Worm (Caenorhabditis elegans): ENCODE measurements around the gene col-171.

col-171 gene

ce11 chrX:6350016-6350415 is 15.9 kb downstream of the col-171 start, which contains the start of gene C03B1.6:
Gene C03B1.6 (plus strand): TSS chrX:6350316.
- no peak for TF ChIP-seq nhr-42 (GFP tag; IDR thresholded peaks at IDR 0.05)
- no peak for TF ChIP-seq zip-2 (tag; optimal IDR thresholded peaks at IDR 0.05)
- TF ChIP-seq fkh-10 (GFP tag; optimal IDR thresholded peaks at IDR 0.05), result no peak
- no peak for TF ChIP-seq dmd-6 (GFP tag; IDR thresholded peaks at IDR 0.05)
- no peak for TF ChIP-seq saeg-2 (GFP tag; IDR thresholded peaks at IDR 0.05)
- TF ChIP-seq unc-62 (GFP tag; optimal IDR thresholded peaks at IDR 0.05 in 1 of 2), result no peak
- TF ChIP-seq unc-62 (tag; optimal IDR thresholded peaks at IDR 0.05), result no peak
- no peak for TF ChIP-seq daf-12 (tag; optimal IDR thresholded peaks at IDR 0.05)
- TF ChIP-seq nhr-237 (tag; optimal IDR thresholded peaks at IDR 0.05), result no peak
- TF ChIP-seq ceh-20 (GFP tag; IDR thresholded peaks at IDR 0.05), result no peak
- TF ChIP-seq nhr-11 (tag; optimal IDR thresholded peaks at IDR 0.05), result no peak

- TF ChIP-seq unc-62 (GFP tag; optimal IDR thresholded peaks at IDR 0.05 in 1 of 2) (peak in 1 of 2 experiments; percentile 25), unc-62 (tag; optimal IDR thresholded peaks at IDR 0.05) (no peak), rbr-2 (tag; optimal IDR thresholded peaks at IDR 0.05) (no peak), zfp-3 (GFP tag; conservative IDR thresholded peaks at IDR 0.05) (no peak)
Measured at ce11 chrX:6353763-6354162, 19.7 kb downstream of the col-171 start.

- TF ChIP-seq sdz-12 (GFP tag; optimal IDR thresholded peaks at IDR 0.05), result no peak
- peak; percentile 87 for TF ChIP-seq aha-1 (tag)
- TF ChIP-seq daf-16 (GFP tag; optimal IDR thresholded peaks at IDR 0.05), result no peak
- TF ChIP-seq daf-16 (tag; optimal IDR thresholded peaks at IDR 0.05), result peak; percentile 31
Measured at ce11 chrX:6355030-6355635, 21.0 kb downstream of the col-171 start, which contains the start of gene C03B1.5. Gene C03B1.5 (plus strand): TSS chrX:6355585.

- TF ChIP-seq ceh-32 (tag; optimal IDR thresholded peaks at IDR 0.05; ENCODE audit: poor library complexity) (no peak), daf-19 (GFP tag; conservative IDR thresholded peaks at IDR 0.05) (no peak), madf-5 (GFP tag; IDR thresholded peaks at IDR 0.05) (no peak), nhr-28 (tag; optimal IDR thresholded peaks at IDR 0.05) (no peak), egl-27 (tag; optimal IDR thresholded peaks at IDR 0.05) (no peak), unc-62 (GFP tag; optimal IDR thresholded peaks at IDR 0.05 in 1 of 2) (peak in 1 of 2 experiments; percentile 25), unc-62 (tag; optimal IDR thresholded peaks at IDR 0.05) (no peak)
Measured at ce11 chrX:6357772-6358171, 23.7 kb downstream of the col-171 start, which contains the start of gene C03B1.10. Gene C03B1.10 (minus strand): TSS chrX:6357872.

- peak; percentile 97 for TF ChIP-seq aha-1 (tag)
- no peak for TF ChIP-seq dmd-9 (GFP tag; IDR thresholded peaks at IDR 0.05)
Measured at ce11 chrX:6360077-6360476, 26.0 kb downstream of the col-171 start.

- TF ChIP-seq lim-7 (GFP tag; IDR thresholded peaks at IDR 0.05) (no peak), lin-38 (GFP tag; IDR thresholded peaks at IDR 0.05) (no peak), hlh-11 (tag; optimal IDR thresholded peaks at IDR 0.05) (no peak), duxl-1 (tag; optimal IDR thresholded peaks at IDR 0.05; ENCODE audit: poor library complexity) (no peak), hif-1 (tag; optimal IDR thresholded peaks at IDR 0.05) (no peak), hlh-30 (tag; optimal IDR thresholded peaks at IDR 0.05; ENCODE audit: insufficient read depth) (no peak), lin-1 (GFP tag; IDR thresholded peaks at IDR 0.05) (no peak), daf-12 (tag; optimal IDR thresholded peaks at IDR 0.05) (no peak), Y48G9A.11 (GFP tag; IDR thresholded peaks at IDR 0.05) (no peak), F37D6.2 (tag; optimal IDR thresholded peaks at IDR 0.05) (no peak), lsy-2 (tag; optimal IDR thresholded peaks at IDR 0.05) (no peak), php-3 (GFP tag; IDR thresholded peaks at IDR 0.05) (no peak), ZK337.2 (GFP tag; IDR thresholded peaks at IDR 0.05) (no peak), fos-1 (tag; optimal IDR thresholded peaks at IDR 0.05) (no peak), madf-5 (GFP tag; IDR thresholded peaks at IDR 0.05) (no peak), egl-27 (tag; optimal IDR thresholded peaks at IDR 0.05) (no peak), set-16 (GFP tag; IDR thresholded peaks at IDR 0.05) (no peak), daf-19 (GFP tag; conservative IDR thresholded peaks at IDR 0.05) (no peak)
Measured at ce11 chrX:6360658-6361057, 26.6 kb downstream of the col-171 start, which contains the start of gene C03B1.14. Gene C03B1.14 (minus strand): TSS chrX:6360758.

Data from whole organism, L4 larva.